Fruit fly (Drosophila melanogaster) whole organism, embryonic: Measurements from ENCODE around the gene cert.
A peak's percentile ranks its signal among the peaks of the same experiment; 100 is the strongest.

ENCODE experiments used
- BtbVII ChIP-seq: fragments of 200-800 bp; sonication (Bioruptor generic); optimal IDR thresholded peaks from 3 replicates; lab custom pipeline; 2017; ENCODE audit warnings: missing biosample characterization, mild to moderate bottlenecking, missing genetic modification characterization
- C15 ChIP-seq: fragments of 200-800 bp; sonication (Bioruptor generic); IDR thresholded peaks from 3 replicates; pipeline ENCODE4 v1.3.6; 2022; ENCODE audit warnings: missing biosample characterization, missing genetic modification characterization
- CG1233 ChIP-seq: fragments of 200-800 bp; sonication (Bioruptor generic); optimal IDR thresholded peaks from 4 replicates; lab custom pipeline; 2018; ENCODE audit warnings: missing biosample characterization, mild to moderate bottlenecking, missing genetic modification characterization
- CG12744 ChIP-seq: fragments of 200-800 bp; sonication (Bioruptor generic); optimal IDR thresholded peaks from 2 replicates; lab custom pipeline; 2016; ENCODE audit warnings: missing biosample characterization, missing genetic modification characterization
- CG13123 ChIP-seq: fragments of 200-800 bp; sonication (Bioruptor generic); optimal IDR thresholded peaks from 2 replicates; lab custom pipeline; 2016; ENCODE audit warnings: missing biosample characterization, missing genetic modification characterization
- CG13287 ChIP-seq: fragments of 200-800 bp; sonication (Bioruptor generic); IDR thresholded peaks from 2 replicates; pipeline ENCODE4 v1.3.6; 2022; ENCODE audit warnings: missing biosample characterization, missing genetic modification characterization; ENCODE audit not compliant: partially characterized antibody
- CG14710 ChIP-seq: fragments of 200-800 bp; sonication (Bioruptor generic); optimal IDR thresholded peaks from 3 replicates; lab custom pipeline; 2019; ENCODE audit warnings: missing biosample characterization, mild to moderate bottlenecking, missing genetic modification characterization, moderate library complexity
- CG15514 ChIP-seq: fragments of 200-800 bp; sonication (Bioruptor generic); optimal IDR thresholded peaks from 3 replicates; lab custom pipeline; 2017; ENCODE audit warnings: missing biosample characterization, missing genetic modification characterization, mild to moderate bottlenecking, moderate library complexity, missing genetic modification reagents
- CG17829 ChIP-seq: fragments of 200-800 bp; optimal IDR thresholded peaks from 2 replicates; lab custom pipeline; 2019; ENCODE audit warnings: missing biosample characterization, mild to moderate bottlenecking, missing genetic modification characterization, moderate library complexity
- CG2678 ChIP-seq: fragments of 200-800 bp; sonication (Bioruptor generic); optimal IDR thresholded peaks from 3 replicates; lab custom pipeline; 2019; ENCODE audit warnings: missing biosample characterization, mild to moderate bottlenecking, missing genetic modification characterization, moderate library complexity
- CG30403 ChIP-seq: fragments of 200-800 bp; sonication (Bioruptor generic); optimal IDR thresholded peaks from 3 replicates; lab custom pipeline; 2016; ENCODE audit warnings: missing biosample characterization, missing genetic modification characterization
- CG31224 ChIP-seq: fragments of 200-800 bp; sonication (Bioruptor generic); IDR thresholded peaks from 2 replicates; pipeline ENCODE4 v1.3.6; 2022; ENCODE audit warnings: missing biosample characterization, missing genetic modification characterization
- CG3163 ChIP-seq: fragments of 200-800 bp; sonication (Bioruptor generic); optimal IDR thresholded peaks from 3 replicates; lab custom pipeline; 2016; ENCODE audit warnings: missing biosample characterization, missing genetic modification characterization
- CG32767 ChIP-seq: fragments of 200-800 bp; sonication (Bioruptor generic); IDR thresholded peaks from 2 replicates; pipeline ENCODE4 v1.3.6; 2022; ENCODE audit warnings: missing biosample characterization, missing genetic modification characterization
- CG33213 ChIP-seq: fragments of 200-800 bp; sonication (Bioruptor generic); optimal IDR thresholded peaks from 3 replicates; lab custom pipeline; 2016; ENCODE audit warnings: missing biosample characterization, missing genetic modification characterization
- CG3847 ChIP-seq: fragments of 200-800 bp; sonication (Bioruptor generic); IDR thresholded peaks from 2 replicates; pipeline ENCODE4 v1.3.6; 2022; ENCODE audit warnings: missing biosample characterization, missing genetic modification characterization
- CG43689 ChIP-seq: fragments of 200-800 bp; sonication (Bioruptor generic); IDR thresholded peaks from 2 replicates; pipeline ENCODE4 v1.3.6; 2022; ENCODE audit warnings: missing biosample characterization, missing genetic modification characterization
- CG4730 ChIP-seq: fragments of 200-800 bp; sonication (Bioruptor generic); IDR thresholded peaks from 2 replicates; pipeline ENCODE4 v1.3.6; 2022; ENCODE audit warnings: missing biosample characterization, missing genetic modification characterization
- CG4820 ChIP-seq: fragments of 200-800 bp; sonication (Bioruptor generic); optimal IDR thresholded peaks from 3 replicates; lab custom pipeline; 2016; ENCODE audit warnings: missing biosample characterization, missing genetic modification characterization
- CG7987 ChIP-seq: fragments of 200-800 bp; sonication (Bioruptor generic); optimal IDR thresholded peaks from 2 replicates; lab custom pipeline; 2018; ENCODE audit warnings: missing biosample characterization, mild to moderate bottlenecking, missing genetic modification characterization, moderate library complexity
- CG8388 ChIP-seq: fragments of 200-800 bp; sonication (Bioruptor generic); optimal IDR thresholded peaks from 2 replicates; lab custom pipeline; 2019; ENCODE audit warnings: missing biosample characterization, mild to moderate bottlenecking, missing genetic modification characterization, moderate library complexity
- CG8765 ChIP-seq: fragments of 200-800 bp; sonication (Bioruptor generic); IDR thresholded peaks from 2 replicates; pipeline ENCODE4 v1.3.6; 2022; ENCODE audit warnings: missing biosample characterization, missing genetic modification characterization
- CHES-1-like ChIP-seq: fragments of 200-800 bp; sonication (Bioruptor generic); optimal IDR thresholded peaks from 2 replicates; lab custom pipeline; 2016; ENCODE audit warnings: missing biosample characterization, missing genetic modification characterization
- Chrac-16 ChIP-seq: fragments of 200-800 bp; sonication (Bioruptor generic); optimal IDR thresholded peaks from 3 replicates; lab custom pipeline; 2016; ENCODE audit warnings: missing biosample characterization, missing genetic modification characterization
- CoRest ChIP-seq: fragments of 200-800 bp; sonication (Bioruptor generic); optimal IDR thresholded peaks from 3 replicates; lab custom pipeline; 2018; ENCODE audit warnings: missing biosample characterization, mild to moderate bottlenecking, missing genetic modification characterization, moderate library complexity
- Dip2 ChIP-seq: fragments of 200-800 bp; sonication (Bioruptor generic); IDR thresholded peaks from 2 replicates; pipeline ENCODE4 v1.3.6; 2022; ENCODE audit warnings: missing biosample characterization, missing genetic modification characterization
- Dip3 ChIP-seq: fragments of 200-800 bp; sonication (Bioruptor generic); optimal IDR thresholded peaks from 3 replicates; lab custom pipeline; 2016; ENCODE audit warnings: missing biosample characterization, missing genetic modification characterization
- GATAe ChIP-seq: fragments of 200-800 bp; sonication (Bioruptor generic); conservative IDR thresholded peaks from 2 replicates; pipeline ENCODE4 v1.3.6; 2022; ENCODE audit warnings: missing biosample characterization, missing genetic modification characterization
- H2.0 ChIP-seq: fragments of 200-800 bp; sonication (Bioruptor generic); IDR thresholded peaks from 2 replicates; pipeline ENCODE4 v1.3.6; 2022; ENCODE audit warnings: missing biosample characterization, missing genetic modification characterization
- Hr51 ChIP-seq, 2 experiments: fragments of 200-800 bp; sonication (Bioruptor generic); optimal IDR thresholded peaks; 2 replicates in 1 of 2; 3 replicates in 1 of 2; lab custom pipeline; 2016 to 2018; ENCODE audit warnings: missing biosample characterization in 2 of 2, missing genetic modification characterization in 2 of 2, mild to moderate bottlenecking in 1 of 2, moderate library complexity in 1 of 2
- MESR4 ChIP-seq: fragments of 200-800 bp; sonication (Bioruptor generic); optimal IDR thresholded peaks from 2 replicates; lab custom pipeline; 2018; ENCODE audit warnings: missing biosample characterization, mild to moderate bottlenecking, missing genetic modification characterization, moderate library complexity
- Meics ChIP-seq: fragments of 200-800 bp; sonication (Bioruptor generic); optimal IDR thresholded peaks from 2 replicates; lab custom pipeline; 2017; ENCODE audit warnings: missing biosample characterization, mild to moderate bottlenecking, missing genetic modification characterization
- NfI ChIP-seq: fragments of 200-800 bp; sonication (Bioruptor generic); optimal IDR thresholded peaks from 3 replicates; lab custom pipeline; 2018; ENCODE audit warnings: missing biosample characterization, mild to moderate bottlenecking, missing genetic modification characterization, moderate library complexity
- ara ChIP-seq: fragments of 200-800 bp; sonication (Bioruptor generic); IDR thresholded peaks from 2 replicates; pipeline ENCODE4 v1.3.6; 2022; ENCODE audit warnings: missing biosample characterization, missing genetic modification characterization
- bab2 ChIP-seq: fragments of 200-800 bp; sonication (Bioruptor generic); optimal IDR thresholded peaks from 2 replicates; lab custom pipeline; 2016; ENCODE audit warnings: missing biosample characterization, missing genetic modification characterization
- danr ChIP-seq: fragments of 200-800 bp; sonication (Bioruptor generic); IDR thresholded peaks from 2 replicates; pipeline ENCODE4 v1.3.6; 2022; ENCODE audit warnings: missing biosample characterization, missing genetic modification characterization
- disco-r ChIP-seq: fragments of 200-800 bp; sonication (Bioruptor generic); optimal IDR thresholded peaks from 2 replicates; lab custom pipeline; 2016; ENCODE audit warnings: missing biosample characterization, missing genetic modification characterization
- dm ChIP-seq: fragments of 200-800 bp; sonication (Bioruptor generic); optimal IDR thresholded peaks from 3 replicates; lab custom pipeline; 2016; ENCODE audit warnings: missing biosample characterization, missing genetic modification characterization
- ems ChIP-seq: fragments of 200-800 bp; sonication (Bioruptor generic); optimal IDR thresholded peaks from 3 replicates; lab custom pipeline; 2016; ENCODE audit warnings: missing biosample characterization, missing genetic modification characterization
- eve ChIP-seq, 2 experiments: fragments of >200 bp; optimal IDR thresholded peaks; 2 replicates each; lab custom pipeline; 2017; ENCODE audit warnings: missing biosample characterization in 2 of 2, missing genetic modification characterization in 2 of 2
- gcm ChIP-seq: fragments of 200-800 bp; sonication (Bioruptor generic); optimal IDR thresholded peaks from 2 replicates; lab custom pipeline; 2019; ENCODE audit warnings: missing biosample characterization, mild to moderate bottlenecking, missing genetic modification characterization, moderate library complexity
- gro ChIP-seq: fragments of 200-800 bp; sonication (Bioruptor generic); optimal IDR thresholded peaks from 2 replicates; lab custom pipeline; 2016; ENCODE audit warnings: missing biosample characterization, missing genetic modification characterization
- p53 ChIP-seq: fragments of 200-800 bp; sonication (Bioruptor generic); optimal IDR thresholded peaks from 2 replicates; lab custom pipeline; 2016; ENCODE audit warnings: missing biosample characterization, missing genetic modification characterization
- pnt ChIP-seq: fragments of 200-800 bp; sonication (Bioruptor generic); optimal IDR thresholded peaks from 3 replicates; lab custom pipeline; 2016; ENCODE audit warnings: missing biosample characterization, missing genetic modification characterization
- prd ChIP-seq, 3 experiments: fragments of >200 bp in 2 of 3; fragments of 200-800 bp in 1 of 3; sonication (Bioruptor generic) in 1 of 3; optimal IDR thresholded peaks in 2 of 3; IDR thresholded peaks in 1 of 3; 2 replicates in 2 of 3; 3 replicates in 1 of 3; pipeline versions ENCODE4 v1.3.6 to Lab custom; 2017 to 2022; ENCODE audit warnings: missing biosample characterization in 1 of 3, missing genetic modification characterization in 1 of 3
- rib ChIP-seq: fragments of 200-800 bp; sonication (Bioruptor generic); IDR thresholded peaks from 2 replicates; pipeline ENCODE4 v1.3.6; 2022; ENCODE audit warnings: missing biosample characterization, missing genetic modification characterization
- row ChIP-seq: fragments of 200-800 bp; sonication (Bioruptor generic); IDR thresholded peaks from 3 replicates; pipeline ENCODE4 v1.3.6; 2022; ENCODE audit warnings: missing biosample characterization, missing genetic modification characterization
- slp2 ChIP-seq: fragments of 200-800 bp; sonication (Bioruptor generic); optimal IDR thresholded peaks from 2 replicates; lab custom pipeline; 2016; ENCODE audit warnings: missing biosample characterization, missing genetic modification characterization
- tin ChIP-seq: fragments of 200-800 bp; sonication (Bioruptor generic); optimal IDR thresholded peaks from 3 replicates; lab custom pipeline; 2016; ENCODE audit warnings: missing biosample characterization, missing genetic modification characterization
- twi ChIP-seq: fragments of 200-800 bp; optimal IDR thresholded peaks from 2 replicates; lab custom pipeline; 2019; ENCODE audit warnings: missing biosample characterization, mild to moderate bottlenecking, missing genetic modification characterization, moderate library complexity
- tx ChIP-seq: fragments of 200-800 bp; sonication (Bioruptor generic); optimal IDR thresholded peaks from 2 replicates; lab custom pipeline; 2016; ENCODE audit warnings: missing biosample characterization, missing genetic modification characterization
- zf30C ChIP-seq: fragments of 200-800 bp; sonication (Bioruptor generic); optimal IDR thresholded peaks from 3 replicates; lab custom pipeline; 2018; ENCODE audit warnings: missing biosample characterization, mild to moderate bottlenecking, missing genetic modification characterization

Gene cert

DNA sequence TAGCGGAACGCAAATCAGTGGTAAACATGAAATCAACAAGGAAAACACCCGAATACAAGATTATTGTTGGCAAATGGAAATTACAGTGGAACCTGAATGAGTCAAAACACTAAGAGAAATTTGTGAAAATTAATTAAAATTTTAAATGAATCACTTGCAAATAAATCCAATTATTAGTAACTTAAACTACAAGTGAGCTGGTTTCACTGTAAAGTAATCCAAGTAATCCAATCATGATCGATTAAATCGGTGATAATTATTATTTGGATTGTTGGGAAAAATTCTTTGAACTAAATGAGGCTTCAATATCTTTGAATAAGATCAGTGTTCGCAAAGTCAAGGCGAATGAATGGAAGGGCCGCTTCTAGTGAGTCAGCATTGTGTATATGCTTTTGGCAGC lies 1.3 kb downstream of the cert start (continued):
- no peak for TF ChIP-seq BtbVII (GFP tag; lab: Kevin White, UChicago)
- TF ChIP-seq H2.0, result 0 out of 2 replicates have a peak, but pooled peaks have one; percentile 34
- no peak for TF ChIP-seq CG13287 (GFP tag; lab: Robert Waterston, UW)
- peak in 1 of 2 experiments; percentile 26 for TF ChIP-seq eve (GFP tag; optimal IDR thresholded peaks at IDR 0.05; lab: Kevin White, UChicago)
- TF ChIP-seq NfI (GFP tag; lab: Kevin White, UChicago), result peak; percentile 33
- TF ChIP-seq dm, result no peak
- no peak for TF ChIP-seq CG8765
- no peak for TF ChIP-seq tin (GFP tag; lab: Kevin White, UChicago)
- no peak for TF ChIP-seq ara (GFP tag; lab: Robert Waterston, UW)
- no peak for TF ChIP-seq Chrac-16 (GFP tag; lab: Kevin White, UChicago)
- no peak for TF ChIP-seq CG3847 (GFP tag; lab: Robert Waterston, UW)
- TF ChIP-seq Dip2, result no peak
- no peak for TF ChIP-seq C15 (GFP tag; lab: Robert Waterston, UW)
- TF ChIP-seq CG30403 (GFP tag; lab: Kevin White, UChicago), result peak; percentile 29
- no peak for TF ChIP-seq gro
- TF ChIP-seq CHES-1-like (GFP tag; lab: Kevin White, UChicago), result no peak
- no peak for TF ChIP-seq CG1233
- TF ChIP-seq Hr51 (GFP tag; optimal IDR thresholded peaks at IDR 0.05; lab: Kevin White, UChicago), result peak in 1 of 2 experiments; percentile 45
- TF ChIP-seq slp2 (GFP tag; lab: Kevin White, UChicago), result no peak
- TF ChIP-seq CG12744 (GFP tag; lab: Kevin White, UChicago), result no peak
- TF ChIP-seq disco-r (GFP tag; lab: Kevin White, UChicago), result no peak
- peak; percentile 20 for TF ChIP-seq Meics (GFP tag; lab: Kevin White, UChicago)
- TF ChIP-seq zf30C (GFP tag; lab: Kevin White, UChicago), result no peak
- no peak for TF ChIP-seq CG4820 (GFP tag; lab: Kevin White, UChicago)
- no peak for TF ChIP-seq CG43689
- no peak for TF ChIP-seq Dip3 (GFP tag; lab: Kevin White, UChicago)
- no peak for TF ChIP-seq CG15514 (GFP tag; lab: Kevin White, UChicago)
- no peak for TF ChIP-seq bab2 (GFP tag; lab: Kevin White, UChicago)
- no peak for TF ChIP-seq CG7987 (GFP tag; lab: Kevin White, UChicago)
- TF ChIP-seq row (GFP tag; lab: Robert Waterston, UW), result peak; percentile 51
- TF ChIP-seq CG31224, result no peak
- no peak for TF ChIP-seq p53 (GFP tag; lab: Kevin White, UChicago)
- no peak for TF ChIP-seq GATAe
- TF ChIP-seq CG4730 (GFP tag; lab: Robert Waterston, UW), result no peak
- TF ChIP-seq pnt (GFP tag; lab: Kevin White, UChicago), result no peak
- no peak for TF ChIP-seq CG3163
- TF ChIP-seq twi (tag; lab: Kevin White, UChicago), result no peak
- no peak for TF ChIP-seq CG13123 (GFP tag; lab: Kevin White, UChicago)
- no peak for TF ChIP-seq CG17829 (tag; lab: Kevin White, UChicago)
- TF ChIP-seq CoRest, result peak; percentile 30
- peak; percentile 48 for TF ChIP-seq CG2678 (tag; lab: Kevin White, UChicago)
- TF ChIP-seq CG33213 (GFP tag; lab: Kevin White, UChicago), result no peak
- TF ChIP-seq tx (GFP tag; lab: Kevin White, UChicago), result no peak
- TF ChIP-seq CG8388, result no peak
- TF ChIP-seq CG32767 (GFP tag; lab: Robert Waterston, UW), result no peak
- TF ChIP-seq CG14710, result no peak
- no peak for TF ChIP-seq rib
- no peak for TF ChIP-seq prd (optimal IDR thresholded peaks at IDR 0.05; lab: Kevin White, UChicago)
- no peak for TF ChIP-seq prd (GFP tag; IDR thresholded peaks at IDR 0.05; lab: Robert Waterston, UW)
- TF ChIP-seq gcm (GFP tag; lab: Kevin White, UChicago), result no peak
- no peak for TF ChIP-seq MESR4 (GFP tag; lab: Kevin White, UChicago)
- no peak for TF ChIP-seq ems (GFP tag; lab: Kevin White, UChicago)
- TF ChIP-seq danr, result no peak
